Worm (Caenorhabditis elegans) whole organism, L2 larva: ENCODE data around the gene F23D12.7.

Experiments used
- C34F6.9 ChIP-seq: fragments of 150-350 bp; optimal IDR thresholded peaks from 2 replicates; lab custom pipeline; 2014; ENCODE audit warnings: missing biosample characterization, missing genetic modification characterization
- ZK546.5 ChIP-seq: sonication (generic microtip); optimal IDR thresholded peaks from 2 replicates; lab custom pipeline; 2017; ENCODE audit warnings: missing biosample characterization, missing genetic modification characterization
- alr-1 ChIP-seq: fragments of 150-350 bp; optimal IDR thresholded peaks from 2 replicates; lab custom pipeline; 2014; ENCODE audit warnings: missing biosample characterization, missing genetic modification characterization
- ama-1 ChIP-seq: fragments of 150-350 bp; optimal IDR thresholded peaks from 2 replicates; lab custom pipeline; 2018; ENCODE audit warnings: inconsistent platforms
- blmp-1 ChIP-seq: sonication (generic microtip); optimal IDR thresholded peaks from 2 replicates; lab custom pipeline; 2017; ENCODE audit warnings: missing genetic modification characterization, mild to moderate bottlenecking, missing compliant biosample characterization, antibody characterized with exemption, moderate library complexity; ENCODE audit not compliant: insufficient read depth
- ceh-16 ChIP-seq: fragments of 150-350 bp; optimal IDR thresholded peaks from 2 replicates; lab custom pipeline; 2014; ENCODE audit warnings: missing biosample characterization, missing genetic modification characterization
- ceh-82 ChIP-seq: fragments of 150-350 bp; optimal IDR thresholded peaks from 2 replicates; lab custom pipeline; 2014; ENCODE audit warnings: missing biosample characterization, missing genetic modification characterization
- egl-27 ChIP-seq: sonication (generic microtip); optimal IDR thresholded peaks from 3 replicates; lab custom pipeline; 2017; ENCODE audit warnings: missing biosample characterization, missing genetic modification reagents, missing genetic modification characterization
- elt-1 ChIP-seq: fragments of 150-350 bp; optimal IDR thresholded peaks from 2 replicates; lab custom pipeline; 2014; ENCODE audit warnings: missing biosample characterization, missing genetic modification characterization
- elt-3 ChIP-seq: sonication (generic microtip); optimal IDR thresholded peaks from 2 replicates; lab custom pipeline; 2017; ENCODE audit warnings: missing biosample characterization, missing genetic modification characterization
- fos-1 ChIP-seq: fragments of 150-350 bp; optimal IDR thresholded peaks from 2 replicates; lab custom pipeline; 2014; ENCODE audit warnings: missing biosample characterization, missing genetic modification characterization
- gmeb-1 ChIP-seq: fragments of 150-350 bp; optimal IDR thresholded peaks from 2 replicates; lab custom pipeline; 2014; ENCODE audit warnings: missing biosample characterization, missing genetic modification characterization
- lin-13 ChIP-seq: fragments of 150-350 bp; optimal IDR thresholded peaks from 2 replicates; lab custom pipeline; 2014; ENCODE audit warnings: missing biosample characterization, missing genetic modification reagents, missing genetic modification characterization
- lin-39 ChIP-seq: fragments of 150-350 bp; optimal IDR thresholded peaks from 2 replicates; lab custom pipeline; 2014; ENCODE audit warnings: missing biosample characterization, missing genetic modification reagents, missing genetic modification characterization
- mab-5 ChIP-seq: fragments of 150-350 bp; optimal IDR thresholded peaks from 2 replicates; lab custom pipeline; 2014; ENCODE audit warnings: missing biosample characterization, missing genetic modification characterization
- mbf-1 ChIP-seq: sonication (generic microtip); optimal IDR thresholded peaks from 2 replicates; lab custom pipeline; 2017; ENCODE audit warnings: missing biosample characterization, missing genetic modification characterization
- mdl-1 ChIP-seq, 2 experiments: fragments of 150-350 bp in 1 of 2; sonication (generic microtip) in 1 of 2; optimal IDR thresholded peaks; 2 replicates each; lab custom pipeline; 2017; ENCODE audit warnings: missing biosample characterization in 2 of 2, missing genetic modification characterization in 2 of 2
- nhr-12 ChIP-seq: fragments of 150-350 bp; optimal IDR thresholded peaks from 2 replicates; lab custom pipeline; 2014; ENCODE audit warnings: missing biosample characterization, missing genetic modification characterization
- nhr-129 ChIP-seq: fragments of 150-350 bp; optimal IDR thresholded peaks from 2 replicates; lab custom pipeline; 2014; ENCODE audit warnings: missing biosample characterization, missing genetic modification characterization
- nhr-21 ChIP-seq: fragments of 150-350 bp; optimal IDR thresholded peaks from 2 replicates; lab custom pipeline; 2014; ENCODE audit warnings: missing biosample characterization, missing genetic modification characterization
- nhr-23 ChIP-seq: fragments of 150-350 bp; optimal IDR thresholded peaks from 2 replicates; lab custom pipeline; 2014; ENCODE audit warnings: missing biosample characterization, missing genetic modification reagents, missing genetic modification characterization
- nhr-237 ChIP-seq: fragments of 150-350 bp; optimal IDR thresholded peaks from 2 replicates; lab custom pipeline; 2014; ENCODE audit warnings: missing biosample characterization, missing genetic modification characterization
- nhr-6 ChIP-seq: fragments of 150-350 bp; optimal IDR thresholded peaks from 2 replicates; lab custom pipeline; 2014; ENCODE audit warnings: missing biosample characterization, missing genetic modification characterization
- nhr-77 ChIP-seq: fragments of 150-350 bp; optimal IDR thresholded peaks from 2 replicates; lab custom pipeline; 2014; ENCODE audit warnings: missing biosample characterization, missing genetic modification characterization
- skn-1 ChIP-seq: sonication (generic microtip); optimal IDR thresholded peaks from 2 replicates; lab custom pipeline; 2017; ENCODE audit warnings: missing biosample characterization, missing genetic modification characterization
- sma-3 ChIP-seq: sonication (generic microtip); optimal IDR thresholded peaks from 2 replicates; lab custom pipeline; 2016; ENCODE audit warnings: missing genetic modification reagents, missing genetic modification characterization, missing compliant biosample characterization
- sma-9 ChIP-seq, 2 experiments: fragments of 150-350 bp in 1 of 2; sonication (generic microtip) in 1 of 2; optimal IDR thresholded peaks; 2 replicates each; lab custom pipeline; 2014 to 2016; ENCODE audit warnings: missing genetic modification characterization in 2 of 2, mild to moderate bottlenecking in 1 of 2, missing biosample characterization in 1 of 2, missing compliant biosample characterization in 1 of 2, missing genetic modification reagents in 1 of 2, moderate library complexity in 1 of 2
- snpc-4 ChIP-seq: fragments of 150-350 bp; optimal IDR thresholded peaks from 2 replicates; lab custom pipeline; 2014; ENCODE audit warnings: missing biosample characterization, missing genetic modification characterization
- unc-39 ChIP-seq: fragments of 150-350 bp; optimal IDR thresholded peaks from 2 replicates; lab custom pipeline; 2014; ENCODE audit warnings: missing biosample characterization, missing genetic modification characterization
- unc-55 ChIP-seq: fragments of 150-350 bp; sonication (generic microtip); optimal IDR thresholded peaks from 3 replicates; lab custom pipeline; 2014; ENCODE audit warnings: missing biosample characterization, missing genetic modification reagents, missing genetic modification characterization
- unc-62 ChIP-seq: fragments of 150-350 bp; optimal IDR thresholded peaks from 2 replicates; lab custom pipeline; 2014; ENCODE audit warnings: missing biosample characterization, missing genetic modification reagents, missing genetic modification characterization
- zag-1 ChIP-seq: fragments of 150-350 bp; optimal IDR thresholded peaks from 2 replicates; lab custom pipeline; 2014; ENCODE audit warnings: missing biosample characterization, missing genetic modification characterization
- ztf-11 ChIP-seq: sonication (generic microtip); optimal IDR thresholded peaks from 2 replicates; lab custom pipeline; 2017; ENCODE audit warnings: missing biosample characterization, missing genetic modification characterization
- ztf-4 ChIP-seq: fragments of 150-350 bp; optimal IDR thresholded peaks from 2 replicates; lab custom pipeline; 2014; ENCODE audit warnings: missing biosample characterization, missing genetic modification characterization

The F23D12.7 gene

ce11 chrX:14464513-14464912 lies 10.9 kb upstream of the F23D12.7 start, which contains the start of gene M163.7:
Gene M163.7, plus strand, starts transcription at chrX:14464813.
- TF ChIP-seq nhr-21 (tag; lab: Kevin White, UChicago) = no peak

ce11 chrX:14460412-14460811 lies 6.8 kb upstream of the F23D12.7 start, which contains the start of gene Y66C5A.2:
Gene Y66C5A.2, plus strand, starts transcription at chrX:14460712.
- TF ChIP-seq elt-3 (tag; lab: Kevin White, UChicago) = no peak
- no peak for TF ChIP-seq ztf-11 (tag; lab: Kevin White, UChicago)
- TF ChIP-seq lin-39 (tag; lab: Kevin White, UChicago) = no peak
- TF ChIP-seq nhr-12 = no peak
- no peak for TF ChIP-seq nhr-77 (tag; lab: Kevin White, UChicago)
- TF ChIP-seq mdl-1 (tag; optimal IDR thresholded peaks at IDR 0.05; lab: Kevin White, UChicago) = no peak
- TF ChIP-seq unc-39 = no peak
- no peak for TF ChIP-seq nhr-129 (tag; lab: Kevin White, UChicago)
- no peak for TF ChIP-seq nhr-237 (tag; lab: Kevin White, UChicago)
- no peak for TF ChIP-seq snpc-4
- no peak for TF ChIP-seq elt-1 (tag; lab: Kevin White, UChicago)
- TF ChIP-seq ztf-4 (tag; lab: Kevin White, UChicago) = no peak
- no peak for TF ChIP-seq gmeb-1 (tag; lab: Kevin White, UChicago)
- no peak for TF ChIP-seq lin-13 (GFP tag; lab: Kevin White, UChicago)
- TF ChIP-seq sma-3 = no peak
- no peak for TF ChIP-seq alr-1 (tag; lab: Kevin White, UChicago)

DNA sequence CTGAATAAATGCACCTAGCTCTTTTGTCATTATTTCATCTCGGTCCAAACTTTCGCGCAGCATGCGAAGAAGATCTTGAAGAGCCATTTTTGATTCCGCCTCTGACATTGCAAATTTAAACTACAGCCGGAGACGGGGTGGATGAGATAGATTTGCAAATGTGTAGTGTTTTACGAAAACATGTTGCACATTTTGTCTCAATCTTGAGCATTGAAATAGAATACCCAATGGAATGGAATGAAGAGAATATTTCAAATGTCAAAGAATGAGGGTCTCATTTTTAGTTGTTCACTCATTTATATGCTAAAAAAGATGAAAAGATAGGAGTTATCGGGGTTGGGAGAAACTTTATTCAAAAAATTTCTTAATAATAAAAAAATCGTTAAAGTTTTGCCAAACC lies 1.8 kb upstream of the F23D12.7 start, which contains the start of gene Y66C5A.1:
TSS of gene Y66C5A.1 (minus strand) at position 101 of the 400 bp plus-strand sequence.
- no peak for TF ChIP-seq C34F6.9 (tag; lab: Kevin White, UChicago)
- no peak for TF ChIP-seq alr-1 (tag; lab: Kevin White, UChicago)
- TF ChIP-seq nhr-6 (tag; lab: Kevin White, UChicago) = no peak

DNA sequence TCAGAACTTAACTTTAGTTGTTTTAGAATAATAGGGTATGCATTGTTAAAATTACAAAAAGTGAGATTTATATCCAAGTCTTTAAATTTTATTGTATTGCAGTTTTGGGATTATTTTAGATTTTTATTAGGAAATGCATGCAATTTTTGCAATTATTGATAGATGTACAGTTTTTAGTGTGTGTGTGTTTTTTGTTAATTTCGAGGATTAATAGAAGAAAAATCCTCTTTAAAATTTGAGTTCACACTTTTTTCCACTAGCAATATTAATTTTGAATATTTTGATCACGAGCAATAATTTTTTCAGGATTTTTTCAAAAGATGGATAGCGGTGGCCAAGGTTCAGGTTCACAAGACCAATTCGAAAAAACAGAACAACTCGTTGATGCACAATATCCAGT lies 5.7 kb downstream of the F23D12.7 start, which contains the start of gene jmjd-3.2:
TSS of gene jmjd-3.2 (plus strand) at position 301 of the 400 bp plus-strand sequence.
- no peak for TF ChIP-seq unc-55 (GFP tag; lab: Kevin White, UChicago)
- no peak for TF ChIP-seq mdl-1 (tag; optimal IDR thresholded peaks at IDR 0.05; lab: Kevin White, UChicago)
- TF ChIP-seq egl-27 = no peak
- no peak for TF ChIP-seq unc-39
- TF ChIP-seq ceh-16 (tag; lab: Kevin White, UChicago) = no peak
- TF ChIP-seq mab-5 (tag; lab: Kevin White, UChicago) = no peak
- no peak for TF ChIP-seq elt-1 (tag; lab: Kevin White, UChicago)
- no peak for TF ChIP-seq ceh-82 (tag; lab: Kevin White, UChicago)
- TF ChIP-seq ztf-4 (tag; lab: Kevin White, UChicago) = no peak
- TF ChIP-seq ZK546.5 (tag; lab: Kevin White, UChicago) = no peak
- TF ChIP-seq unc-62 (GFP tag; lab: Kevin White, UChicago) = no peak
- no peak for TF ChIP-seq C34F6.9 (tag; lab: Kevin White, UChicago)
- TF ChIP-seq ama-1 (lab: Kevin White, UChicago) = no peak
- no peak for TF ChIP-seq nhr-23
- no peak for TF ChIP-seq elt-3 (tag; lab: Kevin White, UChicago)

DNA sequence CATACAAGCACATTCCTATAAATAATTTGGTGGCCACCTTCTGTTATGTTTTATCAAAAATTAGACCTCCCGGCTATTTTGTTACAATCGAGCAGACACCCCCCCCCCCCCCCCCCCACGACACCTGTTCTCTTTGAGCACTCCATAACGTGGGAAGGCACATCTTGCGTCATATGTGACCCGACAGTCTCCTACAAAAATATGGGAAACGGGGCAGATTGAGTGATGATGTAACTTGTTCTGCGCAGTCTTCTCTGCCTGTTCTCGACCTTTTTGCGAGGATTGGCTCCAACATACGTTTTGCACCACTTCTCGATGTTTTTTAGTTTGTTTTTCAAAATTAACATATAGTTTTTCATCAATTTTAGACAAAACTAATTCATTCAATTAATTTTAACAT lies 6.1 kb downstream of the F23D12.7 start:
- TF ChIP-seq nhr-77 (tag; lab: Kevin White, UChicago) (no peak), mbf-1 (no peak), skn-1 (no peak), blmp-1 (no peak), sma-9 (GFP tag; optimal IDR thresholded peaks at IDR 0.05; lab: Kevin White, UChicago) (no peak), sma-9 (tag; optimal IDR thresholded peaks at IDR 0.05; lab: Kevin White, UChicago) (no peak), nhr-23 (no peak), zag-1 (tag; lab: Kevin White, UChicago) (no peak), unc-62 (GFP tag; lab: Kevin White, UChicago) (no peak), fos-1 (tag; lab: Kevin White, UChicago) (no peak), ztf-11 (tag; lab: Kevin White, UChicago) (no peak), ama-1 (lab: Kevin White, UChicago) (no peak), unc-39 (no peak), mab-5 (tag; lab: Kevin White, UChicago) (no peak), ZK546.5 (tag; lab: Kevin White, UChicago) (no peak)
